Worm (Caenorhabditis elegans) whole organism, midembryonic: ENCODE measurements around the gene lin-66.
A peak's percentile ranks its signal among the peaks of the same experiment; 100 is the strongest.

Experiments used
- T22C8.4 ChIP-seq: fragments of 200-800 bp; sonication (Bioruptor generic); IDR thresholded peaks from 2 replicates; pipeline ENCODE4 v1.3.6; 2022; ENCODE audit warnings: missing genetic modification characterization, missing compliant biosample characterization
- cog-1 ChIP-seq: sonication (generic microtip); optimal IDR thresholded peaks from 2 replicates; lab custom pipeline; 2016; ENCODE audit warnings: missing genetic modification characterization, missing compliant biosample characterization
- flt-1 ChIP-seq: fragments of 200-800 bp; sonication (Bioruptor generic); IDR thresholded peaks from 2 replicates; pipeline ENCODE4 v1.3.6; 2022; ENCODE audit warnings: missing genetic modification characterization, missing compliant biosample characterization
- klf-2 ChIP-seq: fragments of 200-800 bp; sonication (Bioruptor generic); conservative IDR thresholded peaks from 2 replicates; pipeline ENCODE4 v1.3.6; 2022; ENCODE audit warnings: missing genetic modification reagents, missing genetic modification characterization, missing compliant biosample characterization
- med-1 ChIP-seq: sonication (generic microtip); optimal IDR thresholded peaks from 2 replicates; lab custom pipeline; 2017; ENCODE audit warnings: missing genetic modification characterization, mild to moderate bottlenecking, missing compliant biosample characterization, antibody characterized with exemption, missing genetic modification reagents; ENCODE audit not compliant: insufficient read depth
- ref-1 ChIP-seq: fragments of 200-800 bp; sonication (Bioruptor generic); conservative IDR thresholded peaks from 2 replicates; pipeline ENCODE4 v1.3.6; 2022; ENCODE audit warnings: missing genetic modification reagents, missing genetic modification characterization, missing compliant biosample characterization
- tab-1 ChIP-seq: fragments of 200-800 bp; sonication (Bioruptor generic); IDR thresholded peaks from 2 replicates; pipeline ENCODE4 v1.3.6; 2022; ENCODE audit warnings: missing genetic modification characterization, missing compliant biosample characterization
- ztf-23 ChIP-seq: fragments of 200-800 bp; sonication (Bioruptor generic); IDR thresholded peaks from 2 replicates; pipeline ENCODE4 v1.3.6; 2022; ENCODE audit warnings: missing genetic modification reagents, missing genetic modification characterization, missing compliant biosample characterization
- ztf-29 ChIP-seq: fragments of 200-800 bp; sonication (Bioruptor generic); IDR thresholded peaks from 2 replicates; pipeline ENCODE4 v1.3.6; 2022; ENCODE audit warnings: missing genetic modification reagents, missing genetic modification characterization, missing compliant biosample characterization

Gene lin-66

DNA sequence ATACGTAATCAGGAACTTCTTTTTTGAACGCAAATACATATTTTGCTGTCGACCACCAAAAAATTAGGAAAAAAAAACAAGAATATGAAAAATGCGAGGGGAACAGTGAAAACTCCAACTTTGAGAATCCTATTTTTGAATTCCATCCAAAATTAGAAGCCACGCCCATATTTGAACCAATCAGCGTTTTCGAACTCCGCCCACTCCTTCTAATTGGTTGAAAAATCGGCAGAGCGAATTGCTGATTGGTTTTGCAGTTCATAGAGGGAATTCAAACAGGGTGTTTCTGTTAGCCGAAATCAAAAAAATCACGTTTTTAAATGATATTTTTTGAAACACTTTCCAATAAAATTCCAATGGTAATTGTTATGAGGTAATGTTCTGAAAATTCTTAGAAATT lies 9.1 kb upstream of the lin-66 start:
- no peak for TF ChIP-seq cog-1 (tag; lab: Kevin White, UChicago)
- TF ChIP-seq ztf-23 (GFP tag; lab: Robert Waterston, UW), result no peak
- no peak for TF ChIP-seq ztf-29
- TF ChIP-seq med-1 (GFP tag; lab: Kevin White, UChicago), result no peak
- no peak for TF ChIP-seq klf-2 (GFP tag; lab: Robert Waterston, UW)

DNA sequence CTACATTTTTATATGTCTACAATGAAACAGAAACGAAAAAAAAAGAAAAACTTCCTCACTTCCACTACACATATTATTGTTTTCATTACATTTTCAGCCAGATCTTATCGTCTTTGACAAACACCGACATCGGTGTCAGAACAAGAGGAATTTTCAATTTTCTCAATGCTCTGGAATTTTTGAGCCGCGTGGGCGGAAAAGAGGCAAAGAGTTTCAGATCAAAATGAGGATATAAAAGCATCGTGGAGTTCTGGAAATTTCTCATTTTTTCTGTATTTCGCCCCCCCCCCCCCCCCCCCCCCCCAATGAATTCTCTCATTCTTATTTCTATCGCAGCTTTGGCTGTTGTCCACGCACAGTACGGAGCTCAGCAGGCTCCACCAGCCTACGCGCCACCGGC lies 8.0 kb upstream of the lin-66 start, which contains the start of gene B0513.4:
TSS of gene B0513.4 (plus strand) at position 301 of the 400 bp plus-strand sequence.
- TF ChIP-seq tab-1 (GFP tag; lab: Robert Waterston, UW), result no peak
- no peak for TF ChIP-seq cog-1 (tag; lab: Kevin White, UChicago)
- TF ChIP-seq ztf-29, result no peak
- TF ChIP-seq T22C8.4 (GFP tag; lab: Robert Waterston, UW), result no peak
- no peak for TF ChIP-seq flt-1 (GFP tag; lab: Robert Waterston, UW)
- TF ChIP-seq ref-1, result no peak
- no peak for TF ChIP-seq ztf-23 (GFP tag; lab: Robert Waterston, UW)
- no peak for TF ChIP-seq med-1 (GFP tag; lab: Kevin White, UChicago)
- no peak for TF ChIP-seq klf-2 (GFP tag; lab: Robert Waterston, UW)

DNA sequence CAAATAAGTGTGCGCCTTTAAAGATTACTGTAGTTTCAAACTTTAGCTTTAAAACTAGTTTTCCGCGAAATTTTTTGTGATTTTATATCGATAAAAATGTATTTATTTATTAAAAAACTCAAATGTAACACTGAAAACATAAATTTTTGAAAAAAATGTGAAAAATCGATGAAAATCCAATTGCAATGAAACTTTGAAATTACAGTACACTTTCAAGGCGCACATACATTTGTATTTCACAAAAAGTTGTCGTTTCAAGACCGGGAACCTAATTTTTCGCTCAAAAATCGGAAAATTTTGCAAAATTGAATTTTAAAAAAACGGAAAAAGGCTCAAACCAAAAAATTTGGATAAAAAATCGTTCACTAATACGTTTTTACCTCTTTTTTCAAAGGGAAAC lies 7.5 kb upstream of the lin-66 start:
- TF ChIP-seq ztf-29 (no peak), ref-1 (no peak), med-1 (GFP tag; lab: Kevin White, UChicago) (no peak)

DNA sequence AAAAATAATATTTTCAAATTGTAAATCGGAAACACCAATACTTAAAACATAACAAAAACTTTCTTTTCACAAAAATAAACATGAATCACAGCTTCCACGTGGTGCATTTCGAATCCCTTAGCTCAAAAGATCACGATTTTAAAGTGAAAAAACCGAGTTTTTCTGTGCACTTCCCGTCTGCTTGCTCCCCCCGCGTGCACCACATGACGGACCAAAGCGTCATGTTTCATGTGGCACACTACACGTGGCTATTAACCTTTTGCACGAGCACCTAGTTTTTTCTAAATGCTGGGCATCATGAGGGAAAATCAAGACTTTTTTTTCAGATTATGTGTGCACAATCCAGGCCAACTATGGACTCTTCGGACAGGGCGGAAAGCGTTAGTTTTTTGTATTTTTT lies 7.1 kb upstream of the lin-66 start:
- TF ChIP-seq T22C8.4 (GFP tag; lab: Robert Waterston, UW), result no peak
- no peak for TF ChIP-seq klf-2 (GFP tag; lab: Robert Waterston, UW)
- no peak for TF ChIP-seq med-1 (GFP tag; lab: Kevin White, UChicago)
- TF ChIP-seq ztf-23 (GFP tag; lab: Robert Waterston, UW), result no peak
- no peak for TF ChIP-seq tab-1 (GFP tag; lab: Robert Waterston, UW)
- TF ChIP-seq ref-1, result no peak
- TF ChIP-seq flt-1 (GFP tag; lab: Robert Waterston, UW), result no peak

DNA sequence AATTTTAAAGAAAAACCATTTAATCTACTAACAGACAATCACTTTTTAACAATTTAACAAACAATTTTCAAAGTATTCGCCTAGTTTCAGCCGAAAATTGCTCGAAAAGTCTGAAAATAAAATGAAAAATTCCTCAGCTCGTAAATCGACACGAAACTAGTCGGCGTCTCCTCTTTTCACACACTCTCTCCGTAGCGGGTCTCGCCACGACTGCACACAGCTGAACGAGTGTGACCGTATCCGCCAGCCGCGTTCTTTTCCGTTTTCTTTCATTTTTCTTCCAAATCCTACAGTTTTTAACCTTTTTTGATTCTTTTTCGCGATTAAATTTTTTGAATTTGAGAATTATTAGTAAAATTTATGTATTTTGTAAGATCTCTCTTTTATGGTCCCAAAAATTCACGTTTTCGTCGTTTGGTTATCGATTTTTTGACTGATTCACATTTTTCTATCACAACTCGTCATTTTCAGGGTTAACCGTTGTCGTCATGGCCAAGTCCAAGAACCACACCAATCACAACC lies 6.1 kb upstream of the lin-66 start, which contains the start of gene rpl-29:
TSS of gene rpl-29 (plus strand) at position 472 of the 522 bp plus-strand sequence.
- peak; percentile 68 for TF ChIP-seq T22C8.4 (GFP tag; lab: Robert Waterston, UW)
- TF ChIP-seq ref-1, result no peak
- 0 out of 2 replicates have a peak, but pooled peaks have one; percentile 44 for TF ChIP-seq flt-1 (GFP tag; lab: Robert Waterston, UW)
- 0 out of 2 replicates have a peak, but pooled peaks have one; percentile 19 for TF ChIP-seq klf-2 (GFP tag; lab: Robert Waterston, UW)
- TF ChIP-seq tab-1 (GFP tag; lab: Robert Waterston, UW), result no peak
- no peak for TF ChIP-seq ztf-29
- TF ChIP-seq cog-1 (tag; lab: Kevin White, UChicago), result peak; percentile 50

DNA sequence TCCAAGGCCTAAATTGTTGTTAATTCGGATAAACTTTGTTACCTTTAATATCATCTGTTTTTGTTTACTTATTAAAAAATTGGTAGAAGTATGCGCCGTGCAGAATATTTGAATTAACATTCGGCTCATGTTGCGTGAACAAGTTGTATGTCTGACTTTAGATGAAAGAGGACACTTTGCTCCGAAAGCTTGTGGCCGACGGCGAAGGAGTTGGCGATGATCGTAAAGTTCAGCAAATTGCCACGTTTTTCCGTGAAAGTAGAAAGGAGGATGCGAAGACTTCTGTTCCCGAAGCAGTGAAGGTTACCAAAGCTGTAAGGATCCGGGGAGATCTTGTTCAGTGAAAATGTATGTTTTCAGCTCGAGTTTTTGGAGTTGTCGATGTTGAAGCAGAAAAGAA lies 5.3 kb upstream of the lin-66 start, which contains the start of gene thoc-7:
TSS of gene thoc-7 (plus strand) at position 162 of the 400 bp plus-strand sequence.
- TF ChIP-seq flt-1 (GFP tag; lab: Robert Waterston, UW), result no peak
- no peak for TF ChIP-seq med-1 (GFP tag; lab: Kevin White, UChicago)
- TF ChIP-seq klf-2 (GFP tag; lab: Robert Waterston, UW), result no peak
- TF ChIP-seq ref-1, result no peak
- no peak for TF ChIP-seq cog-1 (tag; lab: Kevin White, UChicago)
- TF ChIP-seq tab-1 (GFP tag; lab: Robert Waterston, UW), result no peak
- no peak for TF ChIP-seq ztf-23 (GFP tag; lab: Robert Waterston, UW)
- no peak for TF ChIP-seq ztf-29

DNA sequence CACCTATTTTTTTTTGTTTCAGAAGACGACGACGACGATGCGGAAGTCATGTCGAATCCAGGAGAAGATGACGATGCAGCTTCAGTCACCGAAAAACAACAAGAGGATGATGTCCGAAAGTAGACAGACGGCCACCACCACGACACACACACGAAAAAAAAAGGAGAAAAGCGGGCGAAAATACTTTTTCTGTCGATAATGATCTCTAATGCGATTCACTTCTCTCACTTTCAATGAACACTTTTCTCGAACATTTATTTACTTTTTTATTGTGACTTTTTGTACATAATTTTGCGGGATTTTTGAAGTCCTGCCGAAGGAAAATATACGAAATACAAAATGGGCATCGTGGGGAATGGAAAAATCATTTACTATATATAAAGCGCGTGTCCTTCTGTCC lies 4.0 kb upstream of the lin-66 start:
- TF ChIP-seq ref-1, result no peak
- TF ChIP-seq med-1 (GFP tag; lab: Kevin White, UChicago), result no peak
- no peak for TF ChIP-seq ztf-29
- TF ChIP-seq T22C8.4 (GFP tag; lab: Robert Waterston, UW), result no peak
- no peak for TF ChIP-seq ztf-23 (GFP tag; lab: Robert Waterston, UW)
- no peak for TF ChIP-seq klf-2 (GFP tag; lab: Robert Waterston, UW)
- TF ChIP-seq tab-1 (GFP tag; lab: Robert Waterston, UW), result no peak
- TF ChIP-seq flt-1 (GFP tag; lab: Robert Waterston, UW), result no peak
- no peak for TF ChIP-seq cog-1 (tag; lab: Kevin White, UChicago)

DNA sequence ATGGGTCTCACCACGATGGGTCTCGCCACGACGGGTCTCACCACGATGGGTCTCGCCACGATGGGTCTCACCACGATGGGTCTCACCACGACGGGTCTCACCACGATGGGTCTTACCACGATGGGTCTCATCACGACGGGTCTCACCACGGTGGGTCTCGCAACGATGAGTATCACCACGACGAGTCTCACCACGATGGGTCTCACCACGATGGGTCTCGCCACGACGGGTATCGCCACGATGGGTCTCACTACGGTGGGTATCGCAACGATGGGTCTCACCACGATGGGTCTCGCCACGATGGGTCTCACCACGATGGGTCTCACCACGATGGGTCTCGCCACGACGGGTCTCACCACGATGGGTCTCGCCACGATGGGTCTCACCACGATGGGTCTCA lies 3.4 kb upstream of the lin-66 start:
- TF ChIP-seq klf-2 (GFP tag; lab: Robert Waterston, UW), result peak; percentile 35; the same call in 1 of the 2 replicates

DNA sequence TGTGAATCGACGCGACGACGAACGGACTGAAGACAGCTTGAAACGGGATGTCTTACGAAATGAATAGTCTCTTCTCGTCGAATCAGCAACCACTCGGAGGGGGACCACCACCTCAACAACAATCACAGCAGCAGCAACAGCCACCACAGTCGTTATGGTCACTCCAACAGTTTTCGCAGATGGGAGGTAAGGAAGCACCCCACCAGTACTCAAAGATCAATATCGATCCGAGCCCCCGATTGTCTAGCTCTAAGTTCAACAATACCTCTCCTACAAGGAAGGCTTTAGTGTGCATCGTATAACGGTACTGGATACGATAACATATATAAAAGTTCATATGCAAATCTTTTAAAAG lies 262 bp downstream of the lin-66 start:
- TF ChIP-seq T22C8.4 (GFP tag; lab: Robert Waterston, UW) (no peak), flt-1 (GFP tag; lab: Robert Waterston, UW) (no peak), klf-2 (GFP tag; lab: Robert Waterston, UW) (no peak)

DNA sequence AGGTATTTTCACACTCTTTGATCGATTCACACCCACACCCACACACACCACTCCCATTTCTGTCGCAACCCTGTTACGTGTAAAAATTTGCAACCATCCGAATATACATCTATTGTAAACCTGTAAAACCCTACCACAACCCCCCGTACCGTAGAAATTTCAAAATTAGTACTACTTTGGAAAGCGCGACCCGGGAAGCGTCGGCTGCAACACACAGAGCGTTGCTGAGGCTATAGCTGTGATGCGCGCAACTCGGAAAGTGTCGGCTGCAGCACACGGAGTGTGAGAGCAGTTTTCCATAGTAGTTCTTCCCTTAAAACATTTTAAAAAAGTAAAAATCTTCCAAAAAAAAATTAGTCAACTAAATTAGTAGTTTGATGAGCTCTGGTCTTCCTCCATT lies 5.2 kb downstream of the lin-66 start:
- TF ChIP-seq med-1 (GFP tag; lab: Kevin White, UChicago), result no peak
- TF ChIP-seq flt-1 (GFP tag; lab: Robert Waterston, UW), result no peak
- TF ChIP-seq klf-2 (GFP tag; lab: Robert Waterston, UW), result no peak
- TF ChIP-seq tab-1 (GFP tag; lab: Robert Waterston, UW), result no peak
- TF ChIP-seq T22C8.4 (GFP tag; lab: Robert Waterston, UW), result no peak
- TF ChIP-seq ztf-23 (GFP tag; lab: Robert Waterston, UW), result 0 out of 2 replicates have a peak, but pooled peaks have one; percentile 10
- TF ChIP-seq ztf-29, result no peak
- TF ChIP-seq cog-1 (tag; lab: Kevin White, UChicago), result no peak
- 0 out of 2 replicates have a peak, but pooled peaks have one; percentile 17 for TF ChIP-seq ref-1
